Worm (Caenorhabditis elegans) whole organism, L4 larva: ENCODE measurements around the gene sra-34.

Experiments used
- F10B5.3 ChIP-seq: sonication (generic microtip); optimal IDR thresholded peaks from 2 replicates; lab custom pipeline; 2016; ENCODE audit warnings: mild to moderate bottlenecking, missing genetic modification characterization, missing compliant biosample characterization
- F37D6.2 ChIP-seq: sonication (generic microtip); optimal IDR thresholded peaks from 2 replicates; lab custom pipeline; 2016; ENCODE audit warnings: mild to moderate bottlenecking, missing genetic modification characterization, missing compliant biosample characterization
- F49E8.2 ChIP-seq: sonication (generic microtip); optimal IDR thresholded peaks from 2 replicates; lab custom pipeline; 2016; ENCODE audit warnings: missing compliant biosample characterization, mild to moderate bottlenecking, missing genetic modification characterization, borderline replicate concordance
- T26A8.4 ChIP-seq: fragments of 200-800 bp; sonication (Bioruptor generic); IDR thresholded peaks from 2 replicates; pipeline ENCODE4 v1.3.6; 2022; ENCODE audit warnings: missing genetic modification characterization, missing compliant biosample characterization
- aha-1 ChIP-seq: fragments of 150-350 bp; peaks from one replicate; lab custom pipeline; 2014; ENCODE audit warnings: missing biosample characterization, missing genetic modification characterization
- aly-2 ChIP-seq: sonication (generic microtip); optimal IDR thresholded peaks from 2 replicates; lab custom pipeline; 2018; ENCODE audit warnings: missing biosample characterization, missing genetic modification characterization
- ceh-20 ChIP-seq: fragments of 200-800 bp; sonication (Bioruptor generic); IDR thresholded peaks from 2 replicates; pipeline ENCODE4 v1.3.6; 2022; ENCODE audit warnings: missing genetic modification reagents, missing genetic modification characterization, missing compliant biosample characterization
- ceh-62 ChIP-seq: sonication (generic microtip); optimal IDR thresholded peaks from 2 replicates; lab custom pipeline; 2017; ENCODE audit warnings: missing biosample characterization, missing genetic modification characterization
- ces-1 ChIP-seq: fragments of 150-350 bp; sonication (generic microtip); optimal IDR thresholded peaks from 4 replicates; lab custom pipeline; 2014; ENCODE audit warnings: missing biosample characterization, missing genetic modification reagents, missing genetic modification characterization
- ctbp-1 ChIP-seq: fragments of 200-800 bp; sonication (Bioruptor generic); IDR thresholded peaks from 2 replicates; pipeline ENCODE4 v1.3.6; 2022; ENCODE audit warnings: missing genetic modification reagents, missing genetic modification characterization, missing compliant biosample characterization
- daf-12 ChIP-seq: fragments of 150-350 bp; optimal IDR thresholded peaks from 2 replicates; lab custom pipeline; 2014; ENCODE audit warnings: missing biosample characterization, missing genetic modification reagents, missing genetic modification characterization
- daf-16 ChIP-seq, 3 experiments: sonication (generic microtip); optimal IDR thresholded peaks; 2 replicates each; lab custom pipeline; 2016 to 2017; ENCODE audit warnings: missing genetic modification characterization in 3 of 3, missing genetic modification reagents in 3 of 3, mild to moderate bottlenecking in 2 of 3, missing compliant biosample characterization in 2 of 3, missing biosample characterization in 1 of 3, moderate library complexity in 1 of 3
- dmd-6 ChIP-seq: fragments of 200-800 bp; sonication (Bioruptor generic); IDR thresholded peaks from 2 replicates; pipeline ENCODE4 v1.3.6; 2022; ENCODE audit warnings: missing genetic modification reagents, missing genetic modification characterization, missing compliant biosample characterization
- dve-1 ChIP-seq: sonication (generic microtip); optimal IDR thresholded peaks from 2 replicates; lab custom pipeline; 2017; ENCODE audit warnings: antibody characterized with exemption, mild to moderate bottlenecking, missing genetic modification characterization, missing compliant biosample characterization; ENCODE audit not compliant: insufficient read depth
- egl-27 ChIP-seq: sonication (generic microtip); optimal IDR thresholded peaks from 3 replicates; lab custom pipeline; 2017; ENCODE audit warnings: missing biosample characterization, missing genetic modification reagents, missing genetic modification characterization
- egl-43 ChIP-seq: fragments of 200-800 bp; sonication (Bioruptor generic); IDR thresholded peaks from 2 replicates; pipeline ENCODE4 v1.3.6; 2022; ENCODE audit warnings: missing genetic modification reagents, missing genetic modification characterization, missing compliant biosample characterization
- hif-1 ChIP-seq, 2 experiments: sonication (generic microtip); optimal IDR thresholded peaks; 2 replicates each; lab custom pipeline; 2016 to 2017; ENCODE audit warnings: missing compliant biosample characterization in 2 of 2, missing genetic modification characterization in 2 of 2, missing genetic modification reagents in 2 of 2, missing genotype in 2 of 2, mild to moderate bottlenecking in 1 of 2
- hlh-11 ChIP-seq: fragments of 200-800 bp; sonication (Bioruptor generic); optimal IDR thresholded peaks from 2 replicates; lab custom pipeline; 2018; ENCODE audit warnings: mild to moderate bottlenecking, missing genetic modification characterization, missing compliant biosample characterization
- lim-7 ChIP-seq: fragments of 200-800 bp; sonication (Bioruptor generic); IDR thresholded peaks from 2 replicates; pipeline ENCODE4 v1.3.6; 2022; ENCODE audit warnings: missing genetic modification characterization, missing compliant biosample characterization
- lin-39 ChIP-seq: fragments of 150-350 bp; optimal IDR thresholded peaks from 2 replicates; lab custom pipeline; 2014; ENCODE audit warnings: missing biosample characterization, missing genetic modification reagents, missing genetic modification characterization
- mdl-1 ChIP-seq, 2 experiments: fragments of 150-350 bp in 1 of 2; sonication (generic microtip) in 1 of 2; optimal IDR thresholded peaks; 2 replicates each; lab custom pipeline; 2014 to 2017; ENCODE audit warnings: missing biosample characterization in 2 of 2, missing genetic modification characterization in 2 of 2
- mdt-29 ChIP-seq: fragments of 200-800 bp; sonication (Bioruptor generic); IDR thresholded peaks from 2 replicates; pipeline ENCODE4 v1.3.6; 2022; ENCODE audit warnings: missing genetic modification reagents, missing genetic modification characterization, missing compliant biosample characterization
- mes-2 ChIP-seq: sonication (generic microtip); optimal IDR thresholded peaks from 2 replicates; lab custom pipeline; 2016; ENCODE audit warnings: missing genotype, mild to moderate bottlenecking, missing genetic modification characterization, missing compliant biosample characterization; ENCODE audit not compliant: poor library complexity, severe bottlenecking
- mxl-3 ChIP-seq: fragments of 200-800 bp; sonication (Bioruptor generic); optimal IDR thresholded peaks from 2 replicates; lab custom pipeline; 2018; ENCODE audit warnings: mild to moderate bottlenecking, missing genetic modification characterization, missing compliant biosample characterization
- nhr-11 ChIP-seq: fragments of 150-350 bp; optimal IDR thresholded peaks from 2 replicates; lab custom pipeline; 2014; ENCODE audit warnings: missing biosample characterization, missing genetic modification characterization
- nhr-111 ChIP-seq: fragments of 200-800 bp; sonication (Bioruptor generic); optimal IDR thresholded peaks from 2 replicates; lab custom pipeline; 2018; ENCODE audit warnings: mild to moderate bottlenecking, missing genetic modification characterization, missing compliant biosample characterization
- nhr-28 ChIP-seq: fragments of 150-350 bp; optimal IDR thresholded peaks from 2 replicates; lab custom pipeline; 2014; ENCODE audit warnings: missing biosample characterization, missing genetic modification characterization
- nhr-42 ChIP-seq: fragments of 200-800 bp; sonication (Bioruptor generic); IDR thresholded peaks from 2 replicates; pipeline ENCODE4 v1.3.6; 2022; ENCODE audit warnings: missing genetic modification characterization, missing compliant biosample characterization
- pqm-1 ChIP-seq: sonication (generic microtip); optimal IDR thresholded peaks from 2 replicates; lab custom pipeline; 2017; ENCODE audit warnings: missing biosample characterization, missing genetic modification characterization
- saeg-2 ChIP-seq: fragments of 200-800 bp; sonication (Bioruptor generic); IDR thresholded peaks from 2 replicates; pipeline ENCODE4 v1.3.6; 2022; ENCODE audit warnings: missing genetic modification reagents, missing genetic modification characterization, missing compliant biosample characterization
- sdz-12 ChIP-seq: fragments of 200-800 bp; sonication (Bioruptor generic); optimal IDR thresholded peaks from 2 replicates; lab custom pipeline; 2018; ENCODE audit warnings: mild to moderate bottlenecking, missing genetic modification characterization, missing compliant biosample characterization
- unc-39 ChIP-seq: sonication (generic microtip); optimal IDR thresholded peaks from 2 replicates; lab custom pipeline; 2017; ENCODE audit warnings: missing biosample characterization, missing genetic modification characterization
- unc-62 ChIP-seq, 3 experiments: fragments of 150-350 bp in 1 of 3; sonication (generic microtip); optimal IDR thresholded peaks in 2 of 3; peaks in 1 of 3; 1 replicate in 1 of 3; 2 replicates in 2 of 3; lab custom pipeline; 2014 to 2017; ENCODE audit warnings: missing biosample characterization in 3 of 3, missing genetic modification characterization in 3 of 3, missing genetic modification reagents in 3 of 3, missing genotype in 1 of 3
- vab-7 ChIP-seq: fragments of 200-800 bp; sonication (Bioruptor generic); IDR thresholded peaks from 2 replicates; pipeline ENCODE4 v1.3.6; 2022; ENCODE audit warnings: missing genetic modification reagents, missing genetic modification characterization, missing compliant biosample characterization

The sra-34 gene

DNA sequence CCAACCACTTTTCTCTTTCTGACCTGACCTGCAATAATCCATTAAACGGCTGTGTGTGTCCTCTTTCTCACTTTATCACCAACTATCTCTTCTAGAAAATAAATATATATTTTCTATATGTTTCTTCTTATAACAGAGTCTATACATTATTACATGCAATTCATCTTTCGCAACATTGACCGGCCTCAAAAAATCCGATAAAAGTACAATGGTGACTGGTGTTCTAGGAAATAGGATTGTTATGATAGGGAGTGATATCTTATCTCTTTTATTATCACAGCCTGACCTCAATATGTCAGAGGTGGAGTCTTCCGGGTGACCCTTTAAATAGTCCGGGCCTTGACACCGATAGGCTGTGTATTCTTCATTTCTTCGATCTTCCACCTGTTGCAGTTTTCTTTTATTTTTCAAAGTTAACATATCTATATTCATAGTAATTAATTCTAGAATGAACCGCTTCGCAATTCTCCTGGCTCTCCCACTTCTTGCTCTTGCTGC is 19.1 kb upstream of the sra-34 start, which contains the start of gene dao-2:
Gene dao-2 (plus strand): TSS at position 448 of the 498 bp plus-strand sequence.
- TF ChIP-seq ceh-20 (GFP tag; lab: Robert Waterston, UW) (no peak), nhr-28 (tag; lab: Kevin White, UChicago) (peak; percentile 16)
- TF ChIP-seq, all 104 proteins: peak for 1

- TF ChIP-seq aha-1 (tag; lab: Kevin White, UChicago) (peak; percentile 64), egl-27 (tag; lab: Kevin White, UChicago) (no peak), unc-62 (GFP tag; optimal IDR thresholded peaks at IDR 0.05 in 1 of 2; lab: Kevin White, UChicago) (peak in 1 of 2 experiments; percentile 97), unc-62 (tag; optimal IDR thresholded peaks at IDR 0.05; lab: Kevin White, UChicago) (no peak)
Observed at ce11 chrII:4560068-4560467, 16.6 kb upstream of the sra-34 start, which contains the start of gene M03A1.8. Gene M03A1.8 (plus strand): TSS chrII:4560336.

DNA sequence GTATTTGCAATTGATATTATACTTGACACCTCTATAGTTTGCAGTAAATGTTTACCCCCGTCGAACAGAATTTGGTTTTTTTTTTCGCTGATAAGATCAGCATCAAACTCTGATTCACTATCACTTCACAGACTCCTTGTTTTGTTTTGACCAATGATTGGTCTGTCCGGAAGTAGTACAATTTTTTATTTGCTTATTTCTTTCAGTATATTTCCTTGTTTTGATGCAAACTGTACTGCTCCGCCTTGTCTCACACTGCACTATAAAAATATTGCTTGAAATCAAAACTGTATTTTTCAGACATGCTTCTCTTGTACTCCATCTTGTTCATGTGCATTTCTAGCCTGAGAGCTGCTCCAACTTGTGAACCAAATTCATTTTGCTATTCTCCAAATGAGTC is 14.0 kb upstream of the sra-34 start, which contains the start of gene M03A1.3:
Gene M03A1.3 (plus strand): TSS at position 301 of the 400 bp plus-strand sequence.
- TF ChIP-seq sdz-12 (no peak), saeg-2 (GFP tag; lab: Robert Waterston, UW) (no peak), daf-12 (tag; lab: Kevin White, UChicago) (no peak), nhr-111 (GFP tag; lab: Kevin White, UChicago) (no peak), mxl-3 (GFP tag; lab: Kevin White, UChicago) (no peak), unc-39 (tag; lab: Kevin White, UChicago) (no peak), lin-39 (tag; lab: Kevin White, UChicago) (no peak), ceh-62 (no peak), lim-7 (GFP tag; lab: Robert Waterston, UW) (no peak), nhr-42 (no peak), hlh-11 (no peak), unc-62 (GFP tag; optimal IDR thresholded peaks at IDR 0.05 in 1 of 2; lab: Kevin White, UChicago) (peak in 1 of 2 experiments; percentile 78), unc-62 (tag; optimal IDR thresholded peaks at IDR 0.05; lab: Kevin White, UChicago) (no peak), daf-16 (GFP tag; optimal IDR thresholded peaks at IDR 0.05; lab: Kevin White, UChicago) (no peak), daf-16 (tag; optimal IDR thresholded peaks at IDR 0.05; lab: Kevin White, UChicago) (peak; percentile 29), F10B5.3 (tag; lab: Kevin White, UChicago) (no peak), ctbp-1 (GFP tag; lab: Robert Waterston, UW) (no peak)

DNA sequence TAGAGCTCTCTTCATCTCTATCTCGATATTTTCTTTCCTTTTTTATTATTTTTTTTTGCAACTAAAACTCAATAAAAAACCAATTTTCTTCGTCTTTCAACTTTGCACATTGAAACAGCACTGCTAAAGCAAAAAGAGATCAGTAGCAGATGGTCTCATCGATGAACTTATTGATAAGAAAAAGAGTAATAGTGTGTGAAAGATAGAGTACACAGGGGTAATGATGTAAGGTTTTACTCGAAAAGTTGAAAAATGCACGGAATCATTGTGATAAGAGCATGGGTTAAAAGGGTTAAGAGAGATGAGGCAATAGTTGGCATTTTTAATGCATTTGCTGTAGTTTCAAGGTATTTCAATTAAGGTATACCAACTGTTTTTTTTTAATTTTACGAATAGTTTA is 8.6 kb upstream of the sra-34 start:
- TF ChIP-seq mdl-1 (tag; optimal IDR thresholded peaks at IDR 0.05; lab: Kevin White, UChicago) (peak in 1 of 2 experiments; percentile 3), daf-16 (GFP tag; optimal IDR thresholded peaks at IDR 0.05; lab: Kevin White, UChicago) (no peak), daf-16 (tag; optimal IDR thresholded peaks at IDR 0.05; lab: Kevin White, UChicago) (peak; percentile 43), hif-1 (tag; optimal IDR thresholded peaks at IDR 0.05; lab: Kevin White, UChicago) (peak in 1 of 2 experiments; percentile 56), hlh-11 (peak; percentile 13), mdt-29 (no peak), dmd-6 (GFP tag; lab: Robert Waterston, UW) (peak; percentile 32; the same call in 1 of the 2 replicates), mes-2 (tag; lab: Kevin White, UChicago) (no peak), dve-1 (tag; lab: Kevin White, UChicago) (peak; percentile 48), aly-2 (no peak), ces-1 (no peak), nhr-11 (tag; lab: Kevin White, UChicago) (no peak), T26A8.4 (GFP tag; lab: Robert Waterston, UW) (no peak)

DNA sequence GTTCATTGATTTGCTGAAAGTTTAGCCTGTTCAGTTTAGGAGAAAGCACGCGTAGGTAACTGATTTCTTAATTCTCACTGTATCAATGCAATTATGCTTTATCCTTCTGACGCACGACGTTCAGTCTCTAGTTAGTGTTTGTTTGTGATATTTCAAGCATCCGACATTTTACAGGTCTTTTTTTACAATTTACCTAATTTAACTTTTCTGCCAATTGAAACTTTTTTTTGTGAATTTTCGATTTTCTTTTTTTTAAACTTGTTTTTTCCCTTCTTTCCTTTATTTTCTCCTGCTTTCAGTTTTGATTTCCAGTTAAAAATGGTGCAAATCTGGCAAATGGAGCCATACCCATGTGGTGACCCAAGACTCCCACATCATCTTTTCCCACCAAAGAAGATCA is 7.3 kb upstream of the sra-34 start, which contains the start of gene K07E1.1:
Gene K07E1.1 (plus strand): TSS at position 301 of the 400 bp plus-strand sequence.
- TF ChIP-seq pqm-1 (tag; lab: Kevin White, UChicago), result no peak
- TF ChIP-seq egl-43 (GFP tag; lab: Robert Waterston, UW), result no peak
- no peak for TF ChIP-seq vab-7 (GFP tag; lab: Robert Waterston, UW)
- no peak for TF ChIP-seq F49E8.2 (tag; lab: Kevin White, UChicago)
- TF ChIP-seq daf-16 (GFP tag; optimal IDR thresholded peaks at IDR 0.05; lab: Kevin White, UChicago), result no peak
- TF ChIP-seq daf-16 (tag; optimal IDR thresholded peaks at IDR 0.05; lab: Kevin White, UChicago), result no peak
- TF ChIP-seq mdt-29, result no peak
- no peak for TF ChIP-seq F37D6.2
- TF ChIP-seq F10B5.3 (tag; lab: Kevin White, UChicago), result no peak
